Fruit fly (Drosophila melanogaster) whole organism, embryonic: Measurements from ENCODE around the gene Pde9.

Source experiments
- Adf1 ChIP-seq: fragments of 200-800 bp; sonication (Bioruptor generic); IDR thresholded peaks from 2 replicates; pipeline ENCODE4 v1.3.6; 2022; ENCODE audit warnings: missing biosample characterization, missing genetic modification characterization
- Atf6 ChIP-seq: fragments of 200-800 bp; sonication (Bioruptor generic); IDR thresholded peaks from 2 replicates; pipeline ENCODE4 v1.3.6; 2022; ENCODE audit warnings: missing biosample characterization, missing genetic modification characterization
- B-H1 ChIP-seq: fragments of 200-800 bp; sonication (Bioruptor generic); IDR thresholded peaks from 3 replicates; pipeline ENCODE4 v1.3.6; 2022; ENCODE audit warnings: missing biosample characterization, missing genetic modification characterization
- Bdp1 ChIP-seq: fragments of 200-800 bp; sonication (Bioruptor generic); optimal IDR thresholded peaks from 3 replicates; lab custom pipeline; 2016; ENCODE audit warnings: missing biosample characterization, missing genetic modification characterization
- Bgb ChIP-seq: fragments of 200-800 bp; sonication (Bioruptor generic); IDR thresholded peaks from 2 replicates; pipeline ENCODE4 v1.3.6; 2022; ENCODE audit warnings: missing biosample characterization, missing genetic modification characterization; ENCODE audit not compliant: partially characterized antibody
- CG10431 ChIP-seq: fragments of 200-800 bp; sonication (Bioruptor generic); optimal IDR thresholded peaks from 3 replicates; lab custom pipeline; 2018; ENCODE audit warnings: missing biosample characterization, mild to moderate bottlenecking, missing genetic modification characterization
- CG11560 ChIP-seq: fragments of 200-800 bp; sonication (Bioruptor generic); IDR thresholded peaks from 3 replicates; pipeline ENCODE4 v1.3.6; 2022; ENCODE audit warnings: missing biosample characterization, missing genetic modification characterization
- CG12942 ChIP-seq: fragments of 200-800 bp; sonication (Bioruptor generic); optimal IDR thresholded peaks from 3 replicates; lab custom pipeline; 2016; ENCODE audit warnings: missing biosample characterization, missing genetic modification characterization
- CG13287 ChIP-seq: fragments of 200-800 bp; sonication (Bioruptor generic); IDR thresholded peaks from 2 replicates; pipeline ENCODE4 v1.3.6; 2022; ENCODE audit warnings: missing biosample characterization, missing genetic modification characterization; ENCODE audit not compliant: partially characterized antibody
- CG14710 ChIP-seq: fragments of 200-800 bp; sonication (Bioruptor generic); optimal IDR thresholded peaks from 3 replicates; lab custom pipeline; 2019; ENCODE audit warnings: missing biosample characterization, mild to moderate bottlenecking, missing genetic modification characterization, moderate library complexity
- CG16813 ChIP-seq: fragments of 200-800 bp; sonication (Bioruptor generic); IDR thresholded peaks from 3 replicates; pipeline ENCODE4 v1.3.6; 2022; ENCODE audit warnings: missing biosample characterization, missing genetic modification characterization; ENCODE audit not compliant: partially characterized antibody
- CG1832 ChIP-seq: fragments of 200-800 bp; sonication (Bioruptor generic); optimal IDR thresholded peaks from 2 replicates; lab custom pipeline; 2017; ENCODE audit warnings: missing biosample characterization, mild to moderate bottlenecking, missing genetic modification characterization, inconsistent platforms
- CG18619 ChIP-seq: fragments of 200-800 bp; sonication (Bioruptor generic); optimal IDR thresholded peaks from 3 replicates; lab custom pipeline; 2017; ENCODE audit warnings: missing biosample characterization, mild to moderate bottlenecking, missing genetic modification characterization
- CG2129 ChIP-seq: fragments of 200-800 bp; sonication (Bioruptor generic); IDR thresholded peaks from 2 replicates; pipeline ENCODE4 v1.3.6; 2022; ENCODE audit warnings: missing biosample characterization, missing genetic modification characterization; ENCODE audit not compliant: partially characterized antibody
- CG2678 ChIP-seq: fragments of 200-800 bp; sonication (Bioruptor generic); optimal IDR thresholded peaks from 3 replicates; lab custom pipeline; 2019; ENCODE audit warnings: missing biosample characterization, mild to moderate bottlenecking, missing genetic modification characterization, moderate library complexity
- CG2712 ChIP-seq: fragments of 200-800 bp; optimal IDR thresholded peaks from 3 replicates; lab custom pipeline; 2019; ENCODE audit warnings: missing biosample characterization, mild to moderate bottlenecking, missing genetic modification characterization, moderate library complexity
- CG3065 ChIP-seq: fragments of 200-800 bp; sonication (Bioruptor generic); optimal IDR thresholded peaks from 2 replicates; lab custom pipeline; 2016; ENCODE audit warnings: missing biosample characterization, missing genetic modification characterization
- CG31224 ChIP-seq: fragments of 200-800 bp; sonication (Bioruptor generic); IDR thresholded peaks from 2 replicates; pipeline ENCODE4 v1.3.6; 2022; ENCODE audit warnings: missing biosample characterization, missing genetic modification characterization
- CG34224 ChIP-seq: fragments of 200-800 bp; sonication (Bioruptor generic); IDR thresholded peaks from 3 replicates; pipeline ENCODE4 v1.3.6; 2022; ENCODE audit warnings: missing biosample characterization, missing genetic modification characterization; ENCODE audit not compliant: partially characterized antibody
- CG34422 ChIP-seq: fragments of 200-800 bp; sonication (Bioruptor generic); IDR thresholded peaks from 3 replicates; pipeline ENCODE4 v1.3.6; 2022; ENCODE audit warnings: missing biosample characterization, missing genetic modification characterization
- CG7556 ChIP-seq: fragments of 200-800 bp; sonication (Bioruptor generic); optimal IDR thresholded peaks from 2 replicates; lab custom pipeline; 2017; ENCODE audit warnings: missing biosample characterization, mild to moderate bottlenecking, missing genetic modification characterization
- D19A ChIP-seq: fragments of 200-800 bp; optimal IDR thresholded peaks from 3 replicates; lab custom pipeline; 2019; ENCODE audit warnings: missing biosample characterization, mild to moderate bottlenecking, missing genetic modification characterization, moderate library complexity
- Drgx ChIP-seq: fragments of 200-800 bp; sonication (Bioruptor generic); IDR thresholded peaks from 2 replicates; pipeline ENCODE4 v1.3.6; 2022; ENCODE audit warnings: missing biosample characterization, missing genetic modification characterization
- E2f2 ChIP-seq: fragments of 200-800 bp; sonication (Bioruptor generic); IDR thresholded peaks from 2 replicates; pipeline ENCODE4 v1.3.6; 2022; ENCODE audit warnings: missing biosample characterization, missing genetic modification characterization
- Elba2 ChIP-seq: fragments of 200-800 bp; sonication (Bioruptor generic); optimal IDR thresholded peaks from 3 replicates; lab custom pipeline; 2016; ENCODE audit warnings: missing biosample characterization, missing genetic modification characterization
- HLHmδ ChIP-seq: fragments of 200-800 bp; sonication (Bioruptor generic); optimal IDR thresholded peaks from 2 replicates; lab custom pipeline; 2018; ENCODE audit warnings: missing biosample characterization, mild to moderate bottlenecking, missing genetic modification characterization, moderate library complexity
- MESR4 ChIP-seq: fragments of 200-800 bp; sonication (Bioruptor generic); optimal IDR thresholded peaks from 2 replicates; lab custom pipeline; 2018; ENCODE audit warnings: missing biosample characterization, mild to moderate bottlenecking, missing genetic modification characterization, moderate library complexity
- Rfx ChIP-seq: fragments of 200-800 bp; sonication (Bioruptor generic); IDR thresholded peaks from 2 replicates; pipeline ENCODE4 v1.3.6; 2022; ENCODE audit warnings: missing biosample characterization, missing genetic modification characterization
- Sry-δ ChIP-seq: fragments of 200-800 bp; sonication (Bioruptor generic); optimal IDR thresholded peaks from 2 replicates; lab custom pipeline; 2016; ENCODE audit warnings: missing biosample characterization, missing genetic modification characterization
- Trl ChIP-seq, 3 experiments: fragments of >200 bp in 2 of 3; fragments of 200-800 bp in 1 of 3; sonication (Bioruptor generic) in 1 of 3; optimal IDR thresholded peaks; 2 replicates in 1 of 3; 3 replicates in 2 of 3; lab custom pipeline; 2016 to 2017; ENCODE audit warnings: missing biosample characterization in 1 of 3, missing genetic modification characterization in 1 of 3
- ato ChIP-seq: fragments of 200-800 bp; sonication (Bioruptor generic); IDR thresholded peaks from 2 replicates; pipeline ENCODE4 v1.3.6; 2022; ENCODE audit warnings: missing biosample characterization, missing genetic modification characterization; ENCODE audit not compliant: partially characterized antibody
- bbx ChIP-seq: fragments of 200-800 bp; sonication (Bioruptor generic); IDR thresholded peaks from 2 replicates; pipeline ENCODE4 v1.3.6; 2022; ENCODE audit warnings: missing biosample characterization, missing genetic modification characterization; ENCODE audit not compliant: partially characterized antibody
- cg ChIP-seq: fragments of 200-800 bp; sonication (Bioruptor generic); optimal IDR thresholded peaks from 3 replicates; lab custom pipeline; 2019; ENCODE audit warnings: missing biosample characterization, mild to moderate bottlenecking, missing genetic modification characterization, moderate library complexity
- crp ChIP-seq, 2 experiments: fragments of 200-800 bp; sonication (Bioruptor generic); optimal IDR thresholded peaks; 2 replicates in 1 of 2; 3 replicates in 1 of 2; lab custom pipeline; 2017; ENCODE audit warnings: missing biosample characterization in 2 of 2, missing genetic modification characterization in 2 of 2, mild to moderate bottlenecking in 1 of 2, moderate library complexity in 1 of 2
- gem ChIP-seq: fragments of 200-800 bp; sonication (Bioruptor generic); optimal IDR thresholded peaks from 2 replicates; lab custom pipeline; 2019; ENCODE audit warnings: missing biosample characterization, mild to moderate bottlenecking, missing genetic modification characterization, moderate library complexity
- hb ChIP-seq: fragments of 200-800 bp; sonication (Bioruptor generic); IDR thresholded peaks from 3 replicates; pipeline ENCODE4 v1.3.6; 2022; ENCODE audit warnings: missing biosample characterization, missing genetic modification characterization; ENCODE audit not compliant: partially characterized antibody
- hth ChIP-seq: fragments of >200 bp; optimal IDR thresholded peaks from 2 replicates; lab custom pipeline; 2017; ENCODE audit warnings: inconsistent platforms
- insv ChIP-seq, 2 experiments: fragments of 200-800 bp; sonication (Bioruptor generic); optimal IDR thresholded peaks; 3 replicates each; lab custom pipeline; 2016 to 2018; ENCODE audit warnings: missing biosample characterization in 2 of 2, missing genetic modification characterization in 2 of 2
- lmd ChIP-seq: fragments of 200-800 bp; sonication (Bioruptor generic); IDR thresholded peaks from 2 replicates; pipeline ENCODE4 v1.3.6; 2022; ENCODE audit warnings: missing biosample characterization, missing genetic modification characterization
- mam ChIP-seq: fragments of 200-800 bp; sonication (Bioruptor generic); optimal IDR thresholded peaks from 3 replicates; lab custom pipeline; 2016; ENCODE audit warnings: missing biosample characterization, missing genetic modification characterization
- mld ChIP-seq: fragments of 200-800 bp; sonication (Bioruptor generic); IDR thresholded peaks from 3 replicates; pipeline ENCODE4 v1.3.6; 2022; ENCODE audit warnings: missing biosample characterization, missing genetic modification characterization; ENCODE audit not compliant: partially characterized antibody
- nerfin-2 ChIP-seq: fragments of 200-800 bp; sonication (Bioruptor generic); IDR thresholded peaks from 2 replicates; pipeline ENCODE4 v1.3.6; 2022; ENCODE audit warnings: missing biosample characterization, missing genetic modification characterization; ENCODE audit not compliant: partially characterized antibody
- pb ChIP-seq: fragments of 200-800 bp; sonication (Bioruptor generic); optimal IDR thresholded peaks from 3 replicates; lab custom pipeline; 2016; ENCODE audit warnings: missing biosample characterization, missing genetic modification characterization
- sens ChIP-seq: fragments of 200-800 bp; sonication (Bioruptor generic); peaks from one replicate; lab custom pipeline; 2016; ENCODE audit warnings: missing biosample characterization, missing genetic modification characterization
- tna ChIP-seq: fragments of 200-800 bp; sonication (Bioruptor generic); IDR thresholded peaks from 2 replicates; pipeline ENCODE4 v1.3.6; 2022; ENCODE audit warnings: missing biosample characterization, missing genetic modification characterization; ENCODE audit not compliant: partially characterized antibody
- zen2 ChIP-seq: fragments of 200-800 bp; sonication (Bioruptor generic); IDR thresholded peaks from 3 replicates; pipeline ENCODE4 v1.3.6; 2022; ENCODE audit warnings: missing biosample characterization, missing genetic modification characterization; ENCODE audit not compliant: partially characterized antibody

Gene Pde9

dm6 chrX:12763467-12763866 lies 133.7 kb downstream of the Pde9 start, which contains the start of gene pira (continued):
- TF ChIP-seq Elba2 (GFP tag; lab: Kevin White, UChicago) = peak; percentile 15
- TF ChIP-seq ato (GFP tag; lab: Robert Waterston, UW) = peak; percentile 72; the same call in 1 of the 2 replicates
- no peak for TF ChIP-seq gem (tag; lab: Kevin White, UChicago)
- peak; percentile 72 for TF ChIP-seq CG34224
- peak; percentile 74 for TF ChIP-seq E2f2 (GFP tag; lab: Robert Waterston, UW)
- TF ChIP-seq crp (GFP tag; optimal IDR thresholded peaks at IDR 0.05; lab: Kevin White, UChicago) = peak in 1 of 2 experiments; percentile 47
- peak; percentile 68 for TF ChIP-seq tna (GFP tag; lab: Robert Waterston, UW)
- TF ChIP-seq zen2 (GFP tag; lab: Robert Waterston, UW) = peak; percentile 57; the same call in 1 of the 3 replicates
- TF ChIP-seq Sry-δ (GFP tag; lab: Kevin White, UChicago) = peak; percentile 54
- peak; percentile 54 for TF ChIP-seq CG2129 (GFP tag; lab: Robert Waterston, UW)
- peak; percentile 57 for TF ChIP-seq nerfin-2
- TF ChIP-seq CG11560 (tag; lab: Robert Waterston, UW) = no peak
- TF ChIP-seq hb (GFP tag; lab: Robert Waterston, UW) = peak; percentile 73
- no peak for TF ChIP-seq CG31224
- TF ChIP-seq MESR4 = peak; percentile 17
- TF ChIP-seq CG1832 (GFP tag; lab: Kevin White, UChicago) = no peak
- peak in 1 of 2 experiments; percentile 44 for TF ChIP-seq insv (GFP tag; optimal IDR thresholded peaks at IDR 0.05; lab: Kevin White, UChicago)
- TF ChIP-seq cg (GFP tag; lab: Kevin White, UChicago) = no peak
- no peak for TF ChIP-seq CG18619 (GFP tag; lab: Kevin White, UChicago)
- 0 out of 3 replicates have a peak, but pooled peaks have one; percentile 36 for TF ChIP-seq mld
- TF ChIP-seq CG14710 = no peak

- 0 out of 2 replicates have a peak, but pooled peaks have one; percentile 40 for TF ChIP-seq Rfx (GFP tag; lab: Robert Waterston, UW)
- no peak for TF ChIP-seq CG12942 (GFP tag; lab: Kevin White, UChicago)
- peak; percentile 70 for TF ChIP-seq D19A (tag; lab: Kevin White, UChicago)
- TF ChIP-seq HLHmδ (GFP tag; lab: Kevin White, UChicago) = no peak
- no peak for TF ChIP-seq B-H1 (GFP tag; lab: Robert Waterston, UW)
- TF ChIP-seq pb = no peak
- TF ChIP-seq lmd (GFP tag; lab: Robert Waterston, UW) = 0 out of 2 replicates have a peak, but pooled peaks have one; percentile 7
- TF ChIP-seq Adf1 (GFP tag; lab: Robert Waterston, UW) = peak; percentile 41; the same call in 1 of the 2 replicates
- TF ChIP-seq CG3065 (GFP tag; lab: Kevin White, UChicago) = no peak
- TF ChIP-seq CG1832 (GFP tag; lab: Kevin White, UChicago) = peak; percentile 31
- peak; percentile 71 for TF ChIP-seq sens (GFP tag; lab: Kevin White, UChicago)
- TF ChIP-seq bbx = peak; percentile 35; the same call in 1 of the 2 replicates
- no peak for TF ChIP-seq CG16813 (GFP tag; lab: Robert Waterston, UW)
- no peak for TF ChIP-seq CG10431 (GFP tag; lab: Kevin White, UChicago)
- TF ChIP-seq CG2712 = peak; percentile 10
- TF ChIP-seq Bgb (GFP tag; lab: Robert Waterston, UW) = peak; percentile 50; the same call in 1 of the 2 replicates
- 0 out of 2 replicates have a peak, but pooled peaks have one; percentile 27 for TF ChIP-seq Atf6 (GFP tag; lab: Robert Waterston, UW)
- TF ChIP-seq Trl (optimal IDR thresholded peaks at IDR 0.05; lab: Kevin White, UChicago) = peak; percentile 29 to 46
- no peak for TF ChIP-seq Trl (GFP tag; optimal IDR thresholded peaks at IDR 0.05; lab: Kevin White, UChicago)
- TF ChIP-seq CG2678 (tag; lab: Kevin White, UChicago) = peak; percentile 1
- TF ChIP-seq CG34224 = peak; percentile 12; the same call in 1 of the 3 replicates
- peak; percentile 44; the same call in 1 of the 3 replicates for TF ChIP-seq CG34422 (GFP tag; lab: Robert Waterston, UW)
- TF ChIP-seq Drgx (GFP tag; lab: Robert Waterston, UW) = peak; percentile 31; the same call in 1 of the 2 replicates
- no peak for TF ChIP-seq CG7556 (GFP tag; lab: Kevin White, UChicago)
- no peak for TF ChIP-seq mam (GFP tag; lab: Kevin White, UChicago)
- no peak for TF ChIP-seq hth (lab: Kevin White, UChicago)
- TF ChIP-seq Bdp1 (GFP tag; lab: Kevin White, UChicago) = no peak
- TF ChIP-seq CG13287 (GFP tag; lab: Robert Waterston, UW) = peak; percentile 26; the same call in 1 of the 2 replicates
Observed at dm6 chrX:12760466-12761133, 136.5 kb downstream of the Pde9 start, which contains the start of gene Paics. Gene Paics (minus strand): TSS chrX:12760617.
